Fruit fly (Drosophila melanogaster) whole organism, embryonic: Measurements from ENCODE around the gene zen.
A peak's percentile ranks its signal among the peaks of the same experiment; 100 is the strongest.

Experiments
- ATbp ChIP-seq: fragments of 200-800 bp; sonication (Bioruptor generic); optimal IDR thresholded peaks from 2 replicates; lab custom pipeline; 2017; ENCODE audit warnings: missing biosample characterization, mild to moderate bottlenecking, missing genetic modification characterization, missing genetic modification reagents
- Adf1 ChIP-seq: fragments of 200-800 bp; sonication (Bioruptor generic); IDR thresholded peaks from 2 replicates; pipeline ENCODE4 v1.3.6; 2022; ENCODE audit warnings: missing biosample characterization, missing genetic modification characterization
- Atf-2 ChIP-seq: fragments of 200-800 bp; sonication (Bioruptor generic); optimal IDR thresholded peaks from 2 replicates; lab custom pipeline; 2016; ENCODE audit warnings: missing biosample characterization, missing genetic modification characterization
- Bgb ChIP-seq: fragments of 200-800 bp; sonication (Bioruptor generic); IDR thresholded peaks from 2 replicates; pipeline ENCODE4 v1.3.6; 2022; ENCODE audit warnings: missing biosample characterization, missing genetic modification characterization; ENCODE audit not compliant: partially characterized antibody
- BtbVII ChIP-seq: fragments of 200-800 bp; sonication (Bioruptor generic); optimal IDR thresholded peaks from 3 replicates; lab custom pipeline; 2017; ENCODE audit warnings: missing biosample characterization, mild to moderate bottlenecking, missing genetic modification characterization
- CG10321 ChIP-seq: fragments of 200-800 bp; sonication (Bioruptor generic); IDR thresholded peaks from 2 replicates; pipeline ENCODE4 v1.3.6; 2022; ENCODE audit warnings: missing biosample characterization, missing genetic modification characterization
- CG10565 ChIP-seq: fragments of 200-800 bp; sonication (Bioruptor generic); optimal IDR thresholded peaks from 3 replicates; lab custom pipeline; 2016; ENCODE audit warnings: missing biosample characterization, mild to moderate bottlenecking, missing genetic modification characterization
- CG13894 ChIP-seq: fragments of 200-800 bp; sonication (Bioruptor generic); optimal IDR thresholded peaks from 3 replicates; lab custom pipeline; 2018; ENCODE audit warnings: missing biosample characterization, mild to moderate bottlenecking, missing genetic modification characterization, moderate library complexity
- CG14050 ChIP-seq: fragments of 200-800 bp; sonication (Bioruptor generic); IDR thresholded peaks from 3 replicates; pipeline ENCODE4 v1.3.6; 2022; ENCODE audit warnings: missing biosample characterization, missing genetic modification characterization
- CG14667 ChIP-seq: fragments of 200-800 bp; sonication (Bioruptor generic); IDR thresholded peaks from 2 replicates; pipeline ENCODE4 v1.3.6; 2022; ENCODE audit warnings: missing biosample characterization, missing genetic modification characterization
- CG15011 ChIP-seq: fragments of 200-800 bp; sonication (Bioruptor generic); optimal IDR thresholded peaks from 3 replicates; lab custom pipeline; 2018; ENCODE audit warnings: missing biosample characterization, mild to moderate bottlenecking, missing genetic modification characterization
- CG15514 ChIP-seq: fragments of 200-800 bp; sonication (Bioruptor generic); optimal IDR thresholded peaks from 3 replicates; lab custom pipeline; 2017; ENCODE audit warnings: missing biosample characterization, missing genetic modification characterization, mild to moderate bottlenecking, moderate library complexity, missing genetic modification reagents
- CG17912 ChIP-seq: fragments of 200-800 bp; sonication (Bioruptor generic); optimal IDR thresholded peaks from 2 replicates; lab custom pipeline; 2018; ENCODE audit warnings: missing biosample characterization, mild to moderate bottlenecking, missing genetic modification characterization
- CG2712 ChIP-seq: fragments of 200-800 bp; optimal IDR thresholded peaks from 3 replicates; lab custom pipeline; 2019; ENCODE audit warnings: missing biosample characterization, mild to moderate bottlenecking, missing genetic modification characterization, moderate library complexity
- CG31388 ChIP-seq: fragments of 200-800 bp; sonication (Bioruptor generic); optimal IDR thresholded peaks from 2 replicates; lab custom pipeline; 2016; ENCODE audit warnings: missing biosample characterization, missing genetic modification characterization
- CG34422 ChIP-seq: fragments of 200-800 bp; sonication (Bioruptor generic); IDR thresholded peaks from 3 replicates; pipeline ENCODE4 v1.3.6; 2022; ENCODE audit warnings: missing biosample characterization, missing genetic modification characterization
- CG3847 ChIP-seq: fragments of 200-800 bp; sonication (Bioruptor generic); IDR thresholded peaks from 2 replicates; pipeline ENCODE4 v1.3.6; 2022; ENCODE audit warnings: missing biosample characterization, missing genetic modification characterization
- CG4328 ChIP-seq: fragments of 200-800 bp; sonication (Bioruptor generic); optimal IDR thresholded peaks from 3 replicates; lab custom pipeline; 2017; ENCODE audit warnings: missing biosample characterization, missing genetic modification reagents, missing genetic modification characterization
- CG6765 ChIP-seq: fragments of 200-800 bp; sonication (Bioruptor generic); optimal IDR thresholded peaks from 3 replicates; lab custom pipeline; 2017; ENCODE audit warnings: missing biosample characterization, mild to moderate bottlenecking, missing genetic modification characterization
- CG9215 ChIP-seq: fragments of 200-800 bp; sonication (Bioruptor generic); IDR thresholded peaks from 2 replicates; pipeline ENCODE4 v1.3.6; 2022; ENCODE audit warnings: missing biosample characterization, missing genetic modification characterization
- CG9817 ChIP-seq: fragments of 200-800 bp; sonication (Bioruptor generic); optimal IDR thresholded peaks from 2 replicates; lab custom pipeline; 2018; ENCODE audit warnings: missing biosample characterization, mild to moderate bottlenecking, missing genetic modification characterization, moderate library complexity
- Chrac-16 ChIP-seq: fragments of 200-800 bp; sonication (Bioruptor generic); optimal IDR thresholded peaks from 3 replicates; lab custom pipeline; 2016; ENCODE audit warnings: missing biosample characterization, missing genetic modification characterization
- Doc2 ChIP-seq: fragments of 200-800 bp; sonication (Bioruptor generic); IDR thresholded peaks from 2 replicates; pipeline ENCODE4 v1.3.6; 2022; ENCODE audit warnings: missing biosample characterization, missing genetic modification characterization
- Lim3 ChIP-seq: fragments of 200-800 bp; sonication (Bioruptor generic); IDR thresholded peaks from 2 replicates; pipeline ENCODE4 v1.3.6; 2022; ENCODE audit warnings: missing biosample characterization, missing genetic modification characterization
- MESR4 ChIP-seq: fragments of 200-800 bp; sonication (Bioruptor generic); optimal IDR thresholded peaks from 2 replicates; lab custom pipeline; 2018; ENCODE audit warnings: missing biosample characterization, mild to moderate bottlenecking, missing genetic modification characterization, moderate library complexity
- Max ChIP-seq: fragments of 200-800 bp; sonication (Bioruptor generic); optimal IDR thresholded peaks from 2 replicates; lab custom pipeline; 2016; ENCODE audit warnings: missing biosample characterization, mild to moderate bottlenecking, missing genetic modification characterization
- Med ChIP-seq: fragments of 200-800 bp; sonication (Bioruptor generic); peaks from one replicate; lab custom pipeline; 2016; ENCODE audit warnings: missing biosample characterization, missing genetic modification characterization, mild to moderate bottlenecking, inconsistent platforms, moderate library complexity
- Nf-YC ChIP-seq: fragments of 200-800 bp; optimal IDR thresholded peaks from 3 replicates; lab custom pipeline; 2019; ENCODE audit warnings: missing biosample characterization, mild to moderate bottlenecking, missing genetic modification characterization, moderate library complexity
- PHDP ChIP-seq: fragments of 200-800 bp; sonication (Bioruptor generic); optimal IDR thresholded peaks from 3 replicates; lab custom pipeline; 2018; ENCODE audit warnings: missing biosample characterization, mild to moderate bottlenecking, missing genetic modification characterization, moderate library complexity
- Taf1 ChIP-seq: fragments of 200-800 bp; sonication (Bioruptor generic); IDR thresholded peaks from 2 replicates; pipeline ENCODE4 v1.3.6; 2022; ENCODE audit warnings: missing biosample characterization, missing genetic modification characterization
- Trl ChIP-seq, 3 experiments: fragments of >200 bp in 2 of 3; fragments of 200-800 bp in 1 of 3; sonication (Bioruptor generic) in 1 of 3; optimal IDR thresholded peaks; 2 replicates in 1 of 3; 3 replicates in 2 of 3; lab custom pipeline; 2016 to 2017; ENCODE audit warnings: missing biosample characterization in 1 of 3, missing genetic modification characterization in 1 of 3
- ac ChIP-seq: fragments of 200-800 bp; sonication (Bioruptor generic); optimal IDR thresholded peaks from 3 replicates; lab custom pipeline; 2017; ENCODE audit warnings: missing biosample characterization, mild to moderate bottlenecking, missing genetic modification characterization
- ap ChIP-seq: fragments of 200-800 bp; sonication (Bioruptor generic); IDR thresholded peaks from 2 replicates; pipeline ENCODE4 v1.3.6; 2022; ENCODE audit warnings: missing biosample characterization, missing genetic modification characterization
- ara ChIP-seq: fragments of 200-800 bp; sonication (Bioruptor generic); IDR thresholded peaks from 2 replicates; pipeline ENCODE4 v1.3.6; 2022; ENCODE audit warnings: missing biosample characterization, missing genetic modification characterization
- ase ChIP-seq: fragments of 200-800 bp; sonication (Bioruptor generic); IDR thresholded peaks from 3 replicates; pipeline ENCODE4 v1.3.6; 2022; ENCODE audit warnings: missing biosample characterization, missing genetic modification characterization
- bbx ChIP-seq: fragments of 200-800 bp; sonication (Bioruptor generic); IDR thresholded peaks from 2 replicates; pipeline ENCODE4 v1.3.6; 2022; ENCODE audit warnings: missing biosample characterization, missing genetic modification characterization; ENCODE audit not compliant: partially characterized antibody
- cg ChIP-seq: fragments of 200-800 bp; sonication (Bioruptor generic); optimal IDR thresholded peaks from 3 replicates; lab custom pipeline; 2019; ENCODE audit warnings: missing biosample characterization, mild to moderate bottlenecking, missing genetic modification characterization, moderate library complexity
- disco-r ChIP-seq: fragments of 200-800 bp; sonication (Bioruptor generic); optimal IDR thresholded peaks from 2 replicates; lab custom pipeline; 2016; ENCODE audit warnings: missing biosample characterization, missing genetic modification characterization
- dmrt99B ChIP-seq: fragments of 200-800 bp; sonication (Bioruptor generic); optimal IDR thresholded peaks from 2 replicates; lab custom pipeline; 2018; ENCODE audit warnings: missing biosample characterization, mild to moderate bottlenecking, missing genetic modification characterization, moderate library complexity
- ewg ChIP-seq: fragments of 200-800 bp; sonication (Bioruptor generic); optimal IDR thresholded peaks from 3 replicates; lab custom pipeline; 2017; ENCODE audit warnings: mild to moderate bottlenecking, missing biosample characterization, missing genetic modification reagents, missing genetic modification characterization
- grn ChIP-seq: fragments of 200-800 bp; sonication (Bioruptor generic); optimal IDR thresholded peaks from 3 replicates; lab custom pipeline; 2017; ENCODE audit warnings: missing biosample characterization, missing genetic modification characterization
- hkb ChIP-seq, 2 experiments: fragments of 200-800 bp in 1 of 2; fragments of >200 bp in 1 of 2; sonication (Bioruptor generic) in 1 of 2; IDR thresholded peaks in 1 of 2; optimal IDR thresholded peaks in 1 of 2; 2 replicates each; pipeline versions ENCODE4 v1.3.6 to Lab custom; 2017 to 2022; ENCODE audit warnings: missing biosample characterization in 1 of 2, missing genetic modification characterization in 1 of 2
- mirr ChIP-seq: fragments of 200-800 bp; sonication (Bioruptor generic); optimal IDR thresholded peaks from 3 replicates; lab custom pipeline; 2018; ENCODE audit warnings: missing biosample characterization, mild to moderate bottlenecking, missing genetic modification characterization
- odd ChIP-seq: fragments of 200-800 bp; sonication (Bioruptor generic); optimal IDR thresholded peaks from 2 replicates; lab custom pipeline; 2017; ENCODE audit warnings: missing biosample characterization, mild to moderate bottlenecking, missing genetic modification characterization
- pros ChIP-seq: fragments of 200-800 bp; sonication (Bioruptor generic); optimal IDR thresholded peaks from 3 replicates; lab custom pipeline; 2019; ENCODE audit warnings: missing biosample characterization, mild to moderate bottlenecking, missing genetic modification characterization, moderate library complexity
- salm ChIP-seq: fragments of 200-800 bp; sonication (Bioruptor generic); optimal IDR thresholded peaks from 2 replicates; lab custom pipeline; 2018; ENCODE audit warnings: missing biosample characterization, mild to moderate bottlenecking, missing genetic modification characterization
- seq ChIP-seq: fragments of 200-800 bp; sonication (Bioruptor generic); IDR thresholded peaks from 2 replicates; pipeline ENCODE4 v1.3.6; 2022; ENCODE audit warnings: missing biosample characterization, missing genetic modification characterization
- sim ChIP-seq: fragments of 200-800 bp; sonication (Bioruptor generic); IDR thresholded peaks from 2 replicates; pipeline ENCODE4 v1.3.6; 2022; ENCODE audit warnings: missing biosample characterization, missing genetic modification characterization
- ssp ChIP-seq: fragments of 200-800 bp; sonication (Bioruptor generic); IDR thresholded peaks from 2 replicates; pipeline ENCODE4 v1.3.6; 2022; ENCODE audit warnings: missing biosample characterization, missing genetic modification characterization
- ttk ChIP-seq: fragments of 200-800 bp; sonication (Bioruptor generic); IDR thresholded peaks from 2 replicates; pipeline ENCODE4 v2.1.2; 2022; ENCODE audit warnings: missing biosample characterization, missing genetic modification characterization
- twi ChIP-seq: fragments of 200-800 bp; optimal IDR thresholded peaks from 2 replicates; lab custom pipeline; 2019; ENCODE audit warnings: missing biosample characterization, mild to moderate bottlenecking, missing genetic modification characterization, moderate library complexity

Gene zen

DNA sequence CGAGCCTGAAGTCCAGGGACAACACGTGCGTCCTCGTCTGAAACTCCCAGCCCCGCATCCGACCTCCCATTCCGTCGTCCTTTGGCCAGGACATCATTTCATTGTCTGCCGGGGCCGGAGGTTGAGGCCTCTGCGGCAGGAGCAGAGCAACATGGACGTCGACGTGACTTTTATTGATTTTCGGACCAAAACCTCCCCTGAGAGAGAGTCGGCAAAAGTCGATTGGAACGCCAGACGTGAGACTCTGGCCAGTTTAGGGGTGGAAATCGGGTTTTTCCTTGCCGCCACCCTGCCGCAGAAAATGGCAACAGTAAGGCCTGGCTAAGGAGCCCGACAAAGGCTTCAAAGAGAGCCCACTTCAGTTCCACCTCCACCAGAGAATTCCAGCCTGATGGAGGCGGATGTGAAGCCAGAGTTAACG, 12.2 kb upstream of the zen start (continued):
- TF ChIP-seq CG14050 (no peak), Doc2 (GFP tag; lab: Robert Waterston, UW) (no peak), PHDP (no peak), bbx (GFP tag; lab: Robert Waterston, UW) (0 out of 2 replicates have a peak, but pooled peaks have one; percentile 28), CG17912 (no peak), CG14667 (GFP tag; lab: Robert Waterston, UW) (no peak), Taf1 (no peak), grn (GFP tag; lab: Kevin White, UChicago) (no peak), Trl (optimal IDR thresholded peaks at IDR 0.05; lab: Kevin White, UChicago) (peak in 1 of 2 experiments; percentile 19), Trl (GFP tag; optimal IDR thresholded peaks at IDR 0.05; lab: Kevin White, UChicago) (no peak), CG13894 (tag; lab: Kevin White, UChicago) (peak; percentile 41), Chrac-16 (GFP tag; lab: Kevin White, UChicago) (no peak), CG15514 (GFP tag; lab: Kevin White, UChicago) (no peak), pros (GFP tag; lab: Kevin White, UChicago) (peak; percentile 87), dmrt99B (tag; lab: Kevin White, UChicago) (no peak), ssp (GFP tag; lab: Robert Waterston, UW) (no peak), Adf1 (GFP tag; lab: Robert Waterston, UW) (peak; percentile 43; the same call in 1 of the 2 replicates), CG34422 (GFP tag; lab: Robert Waterston, UW) (no peak), Lim3 (GFP tag; lab: Robert Waterston, UW) (no peak), mirr (GFP tag; lab: Kevin White, UChicago) (no peak), ttk (GFP tag; lab: Robert Waterston, UW) (no peak), CG4328 (GFP tag; lab: Kevin White, UChicago) (no peak), seq (GFP tag; lab: Robert Waterston, UW) (peak; percentile 90), ase (GFP tag; lab: Robert Waterston, UW) (no peak), ewg (GFP tag; lab: Kevin White, UChicago) (peak; percentile 70), salm (tag; lab: Kevin White, UChicago) (no peak), CG31388 (no peak), twi (tag; lab: Kevin White, UChicago) (no peak), ac (GFP tag; lab: Kevin White, UChicago) (no peak), CG2712 (tag; lab: Kevin White, UChicago) (no peak), CG3847 (GFP tag; lab: Robert Waterston, UW) (no peak), ara (GFP tag; lab: Robert Waterston, UW) (no peak), cg (GFP tag; lab: Kevin White, UChicago) (no peak), sim (no peak), Med (peak; percentile 85), Nf-YC (tag; lab: Kevin White, UChicago) (peak; percentile 53), disco-r (GFP tag; lab: Kevin White, UChicago) (no peak), ap (GFP tag; lab: Robert Waterston, UW) (no peak), BtbVII (GFP tag; lab: Kevin White, UChicago) (no peak), CG10565 (GFP tag; lab: Kevin White, UChicago) (no peak), Max (GFP tag; lab: Kevin White, UChicago) (no peak), CG6765 (GFP tag; lab: Kevin White, UChicago) (peak; percentile 54), odd (GFP tag; lab: Kevin White, UChicago) (no peak), Atf-2 (GFP tag; lab: Kevin White, UChicago) (no peak), CG9215 (GFP tag; lab: Robert Waterston, UW) (no peak), CG15011 (GFP tag; lab: Kevin White, UChicago) (no peak), ATbp (GFP tag; lab: Kevin White, UChicago) (no peak), hkb (optimal IDR thresholded peaks at IDR 0.05; lab: Kevin White, UChicago) (no peak), hkb (GFP tag; IDR thresholded peaks at IDR 0.05; lab: Robert Waterston, UW) (no peak), CG9817 (no peak), CG10321 (no peak), Bgb (no peak), MESR4 (GFP tag; lab: Kevin White, UChicago) (no peak)
